Worm (Caenorhabditis elegans) whole organism, late embryonic: ENCODE data around the gene elt-3.

Experiments
- ceh-2 ChIP-seq: sonication (generic microtip); optimal IDR thresholded peaks from 2 replicates; lab custom pipeline; 2016; ENCODE audit warnings: missing genotype, missing genetic modification characterization, missing compliant biosample characterization
- ceh-31 ChIP-seq: sonication (generic microtip); optimal IDR thresholded peaks from 2 replicates; lab custom pipeline; 2016; ENCODE audit warnings: missing genetic modification characterization, missing compliant biosample characterization
- ceh-34 ChIP-seq: sonication (generic microtip); optimal IDR thresholded peaks from 2 replicates; lab custom pipeline; 2016; ENCODE audit warnings: mild to moderate bottlenecking, missing genetic modification characterization, missing compliant biosample characterization
- fkh-6 ChIP-seq: sonication (generic microtip); optimal IDR thresholded peaks from 2 replicates; lab custom pipeline; 2016; ENCODE audit warnings: missing genetic modification characterization, missing compliant biosample characterization
- hlh-13 ChIP-seq: fragments of 200-800 bp; sonication (Bioruptor generic); optimal IDR thresholded peaks from 2 replicates; lab custom pipeline; 2018; ENCODE audit warnings: mild to moderate bottlenecking, missing genetic modification characterization, missing compliant biosample characterization
- nhr-11 ChIP-seq: fragments of 150-350 bp; optimal IDR thresholded peaks from 2 replicates; lab custom pipeline; 2014; ENCODE audit warnings: missing biosample characterization, missing genetic modification characterization
- pax-1 ChIP-seq: fragments of 150-350 bp; optimal IDR thresholded peaks from 2 replicates; lab custom pipeline; 2014; ENCODE audit warnings: missing biosample characterization, missing genetic modification characterization
- pha-4 ChIP-seq: fragments of 150-350 bp; optimal IDR thresholded peaks from 2 replicates; lab custom pipeline; 2018; ENCODE audit warnings: missing biosample characterization, missing genetic modification reagents, missing genetic modification characterization
- pqm-1 ChIP-seq: sonication (generic microtip); optimal IDR thresholded peaks from 2 replicates; lab custom pipeline; 2016; ENCODE audit warnings: missing genetic modification characterization, missing compliant biosample characterization

- TF ChIP-seq ceh-31 (tag; lab: Kevin White, UChicago) = no peak
- TF ChIP-seq hlh-13 (GFP tag; lab: Kevin White, UChicago) = no peak
- TF ChIP-seq nhr-11 = no peak
- no peak for TF ChIP-seq fkh-6 (tag; lab: Kevin White, UChicago)
- TF ChIP-seq pax-1 (tag; lab: Kevin White, UChicago) = no peak
- no peak for TF ChIP-seq ceh-34 (tag; lab: Kevin White, UChicago)
- no peak for TF ChIP-seq ceh-2 (tag; lab: Kevin White, UChicago)
- TF ChIP-seq pha-4 (tag; lab: Kevin White, UChicago) = no peak
- no peak for TF ChIP-seq pqm-1 (tag; lab: Kevin White, UChicago)
Observed at ce11 chrX:13940287-13940686, 5.6 kb downstream of the elt-3 start.
